Fruit fly (Drosophila melanogaster): Measurements from ENCODE around the gene Acam.

dm6 chr3R:25830814-25831213, 19.1 kb downstream of the Acam start, which contains the start of gene Mst57Db:
- TF ChIP-seq EcR (GFP tag; optimal IDR thresholded peaks at IDR 0.05) (no peak), usp (GFP tag; optimal IDR thresholded peaks at IDR 0.05) (no peak), Dll (optimal IDR thresholded peaks at IDR 0.05) (no peak)

All from whole organism.